Fruit fly (Drosophila melanogaster) whole organism, adult: ENCODE data around the gene olf413.

Experiments
- CG5204 ChIP-seq: fragments of 200-800 bp; sonication (Bioruptor generic); optimal IDR thresholded peaks from 2 replicates; lab custom pipeline; 2016; ENCODE audit warnings: missing biosample characterization, missing genetic modification characterization
- CG7045 ChIP-seq: fragments of 200-800 bp; sonication (Bioruptor generic); optimal IDR thresholded peaks from 2 replicates; lab custom pipeline; 2017; ENCODE audit warnings: missing biosample characterization, mild to moderate bottlenecking, missing genetic modification characterization
- Clk ChIP-seq: fragments of 200-800 bp; sonication (Bioruptor generic); optimal IDR thresholded peaks from 2 replicates; lab custom pipeline; 2017; ENCODE audit warnings: missing biosample characterization, missing genetic modification characterization
- Hr96 ChIP-seq: fragments of 200-800 bp; sonication (Bioruptor generic); optimal IDR thresholded peaks from 2 replicates; lab custom pipeline; 2016; ENCODE audit warnings: missing biosample characterization, missing genetic modification characterization
- bab1 ChIP-seq: fragments of 200-800 bp; sonication (Bioruptor generic); optimal IDR thresholded peaks from 3 replicates; lab custom pipeline; 2019; ENCODE audit warnings: missing biosample characterization, mild to moderate bottlenecking, missing genetic modification characterization, moderate library complexity

DNA sequence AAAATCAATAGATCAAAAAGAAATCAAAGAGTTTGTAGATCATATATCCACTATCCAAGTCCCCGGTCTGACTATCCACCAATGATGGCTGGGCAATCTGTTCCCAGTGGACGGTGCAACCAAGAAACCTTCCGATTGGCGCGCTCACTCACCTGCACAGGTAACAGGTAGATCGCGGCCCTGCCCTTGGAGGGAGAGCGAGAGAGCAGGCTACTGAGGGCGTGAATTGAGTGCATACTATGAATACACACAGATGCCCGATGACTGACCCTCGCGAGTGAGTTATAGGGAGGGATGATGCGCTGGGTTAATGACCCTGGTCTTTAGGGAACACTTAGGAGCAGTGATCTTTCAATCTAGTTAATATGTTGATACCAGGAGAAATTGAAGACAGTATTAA is 3.2 kb upstream of the olf413 start:
- TF ChIP-seq Hr96 (GFP tag; lab: Kevin White, UChicago) = no peak
- no peak for TF ChIP-seq Clk (GFP tag; lab: Kevin White, UChicago)
- TF ChIP-seq CG7045 (GFP tag; lab: Kevin White, UChicago) = no peak
- TF ChIP-seq CG5204 = no peak
- no peak for TF ChIP-seq bab1 (GFP tag; lab: Kevin White, UChicago)
